Worm (Caenorhabditis elegans) whole organism, mixed stage, embryonic: ENCODE measurements around the gene msa-1.

Experiments used
- elt-1 ChIP-seq: sonication (generic microtip); optimal IDR thresholded peaks from 2 replicates; lab custom pipeline; 2017; ENCODE audit warnings: missing genetic modification characterization, mild to moderate bottlenecking, missing compliant biosample characterization, antibody characterized with exemption, moderate library complexity, borderline replicate concordance; ENCODE audit not compliant: insufficient read depth
- mls-2 ChIP-seq: sonication (generic microtip); optimal IDR thresholded peaks from 2 replicates; lab custom pipeline; 2016; ENCODE audit warnings: mild to moderate bottlenecking, missing genetic modification characterization, moderate library complexity, missing compliant biosample characterization
- nhr-28 ChIP-seq: fragments of 150-350 bp; optimal IDR thresholded peaks from 2 replicates; lab custom pipeline; 2014; ENCODE audit warnings: missing biosample characterization, missing genetic modification characterization
- pha-4 ChIP-seq: fragments of 150-350 bp; optimal IDR thresholded peaks from 2 replicates; lab custom pipeline; 2018; ENCODE audit warnings: missing biosample characterization, missing genetic modification reagents, missing genetic modification characterization
- unc-39 ChIP-seq: fragments of 150-350 bp; optimal IDR thresholded peaks from 2 replicates; lab custom pipeline; 2014; ENCODE audit warnings: missing biosample characterization, missing genetic modification characterization
- ztf-11 ChIP-seq: fragments of 150-350 bp; optimal IDR thresholded peaks from 2 replicates; lab custom pipeline; 2014; ENCODE audit warnings: missing biosample characterization, missing genetic modification characterization

DNA sequence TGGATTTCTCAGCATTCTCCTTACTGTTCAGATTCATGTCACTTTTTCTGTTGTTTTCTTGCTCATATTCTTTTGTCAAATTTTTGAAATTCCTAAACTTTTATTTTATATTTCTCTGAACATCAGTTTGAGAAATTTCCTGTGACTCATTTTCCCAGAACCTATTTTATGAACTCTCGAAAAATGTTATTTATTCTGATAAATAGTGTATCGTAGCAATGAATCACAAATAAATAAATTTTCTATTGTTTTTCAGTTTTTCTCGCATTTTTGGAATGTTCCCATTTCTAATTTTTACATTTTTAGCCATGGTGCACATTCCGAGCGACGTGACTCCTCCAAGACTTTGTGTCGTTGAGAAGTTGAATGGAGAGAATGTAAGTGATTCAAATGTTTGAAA lies 30.4 kb downstream of the msa-1 start, which contains the start of gene nrfl-1:
- no peak for TF ChIP-seq pha-4 (tag; lab: Kevin White, UChicago)
- no peak for TF ChIP-seq elt-1 (tag; lab: Kevin White, UChicago)
- no peak for TF ChIP-seq nhr-28 (tag; lab: Kevin White, UChicago)
- no peak for TF ChIP-seq ztf-11 (tag; lab: Kevin White, UChicago)
- TF ChIP-seq mls-2 (tag; lab: Kevin White, UChicago), result no peak
- no peak for TF ChIP-seq unc-39 (tag; lab: Kevin White, UChicago)
